Worm (Caenorhabditis elegans) whole organism, late embryonic: ENCODE measurements around the gene C06B8.7.

Experiments used
- K02D7.2 ChIP-seq: sonication (generic microtip); optimal IDR thresholded peaks from 2 replicates; lab custom pipeline; 2017; ENCODE audit warnings: mild to moderate bottlenecking, missing genetic modification characterization, missing compliant biosample characterization
- ama-1 ChIP-seq: fragments of 150-350 bp; optimal IDR thresholded peaks from 2 replicates; lab custom pipeline; 2014
- fax-1 ChIP-seq: sonication (generic microtip); optimal IDR thresholded peaks from 2 replicates; lab custom pipeline; 2016; ENCODE audit warnings: missing genotype, missing genetic modification characterization, missing compliant biosample characterization
- fkh-10 ChIP-seq: fragments of 150-350 bp; optimal IDR thresholded peaks from 2 replicates; lab custom pipeline; 2014; ENCODE audit warnings: missing biosample characterization, missing genetic modification reagents, missing genetic modification characterization
- hlh-30 ChIP-seq: sonication (generic microtip); optimal IDR thresholded peaks from 2 replicates; lab custom pipeline; 2017; ENCODE audit warnings: antibody characterized with exemption, missing genetic modification characterization, missing compliant biosample characterization; ENCODE audit not compliant: insufficient read depth
- madf-2 ChIP-seq: sonication (generic microtip); optimal IDR thresholded peaks from 2 replicates; lab custom pipeline; 2017; ENCODE audit warnings: missing genetic modification characterization, missing compliant biosample characterization
- nhr-11 ChIP-seq: fragments of 150-350 bp; optimal IDR thresholded peaks from 2 replicates; lab custom pipeline; 2014; ENCODE audit warnings: missing biosample characterization, missing genetic modification characterization
- pros-1 ChIP-seq: fragments of 150-350 bp; optimal IDR thresholded peaks from 2 replicates; lab custom pipeline; 2014; ENCODE audit warnings: missing biosample characterization, missing genetic modification reagents, missing genetic modification characterization
- rnt-1 ChIP-seq: sonication (generic microtip); optimal IDR thresholded peaks from 2 replicates; lab custom pipeline; 2016; ENCODE audit warnings: missing genetic modification characterization, missing compliant biosample characterization
- tbx-2 ChIP-seq: sonication (generic microtip); optimal IDR thresholded peaks from 2 replicates; lab custom pipeline; 2016; ENCODE audit warnings: missing genetic modification characterization, missing compliant biosample characterization
- unc-55 ChIP-seq: sonication (generic microtip); optimal IDR thresholded peaks from 2 replicates; lab custom pipeline; 2017; ENCODE audit warnings: missing biosample characterization, missing genetic modification reagents, missing genetic modification characterization
- zip-5 ChIP-seq: sonication (generic microtip); optimal IDR thresholded peaks from 2 replicates; lab custom pipeline; 2016; ENCODE audit warnings: missing genetic modification characterization, missing compliant biosample characterization

DNA sequence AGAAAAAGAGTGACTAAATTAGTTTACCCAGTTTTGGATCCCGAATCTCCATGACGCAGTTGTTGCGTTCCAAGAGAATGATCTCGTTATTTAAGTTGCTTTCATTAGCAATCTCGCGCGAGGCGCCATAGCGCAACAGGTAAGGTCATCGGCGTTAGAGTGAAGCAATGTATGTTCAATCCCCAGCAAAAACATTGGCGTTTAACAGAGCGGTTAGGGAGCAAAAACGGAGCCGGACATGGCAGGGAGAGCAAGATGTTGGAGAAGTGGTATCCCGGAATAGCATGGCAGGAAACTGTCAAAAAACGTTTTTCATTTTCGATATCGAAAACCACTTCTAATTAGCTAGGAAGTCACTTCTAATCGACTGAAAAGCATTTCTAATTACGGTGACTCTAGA is 44.2 kb upstream of the C06B8.7 start:
- TF ChIP-seq fkh-10 (GFP tag; lab: Kevin White, UChicago) (no peak), K02D7.2 (tag; lab: Kevin White, UChicago) (no peak), zip-5 (no peak), rnt-1 (tag; lab: Kevin White, UChicago) (no peak), madf-2 (tag; lab: Kevin White, UChicago) (no peak), nhr-11 (tag; lab: Kevin White, UChicago) (no peak), unc-55 (GFP tag; lab: Kevin White, UChicago) (no peak), ama-1 (no peak), pros-1 (tag; lab: Kevin White, UChicago) (no peak), fax-1 (tag; lab: Kevin White, UChicago) (no peak), hlh-30 (tag; lab: Kevin White, UChicago) (no peak), tbx-2 (tag; lab: Kevin White, UChicago) (no peak)
